Worm (Caenorhabditis elegans) whole organism, midembryonic: ENCODE data around the gene fmo-2.

Experiments used
- T22C8.4 ChIP-seq: fragments of 200-800 bp; sonication (Bioruptor generic); IDR thresholded peaks from 2 replicates; pipeline ENCODE4 v1.3.6; 2022; ENCODE audit warnings: missing genetic modification characterization, missing compliant biosample characterization
- flt-1 ChIP-seq: fragments of 200-800 bp; sonication (Bioruptor generic); IDR thresholded peaks from 2 replicates; pipeline ENCODE4 v1.3.6; 2022; ENCODE audit warnings: missing genetic modification characterization, missing compliant biosample characterization
- klf-2 ChIP-seq: fragments of 200-800 bp; sonication (Bioruptor generic); conservative IDR thresholded peaks from 2 replicates; pipeline ENCODE4 v1.3.6; 2022; ENCODE audit warnings: missing genetic modification reagents, missing genetic modification characterization, missing compliant biosample characterization

ce11 chrIV:10718865-10719264 is 36.5 kb downstream of the fmo-2 start:
- no peak for TF ChIP-seq T22C8.4 (GFP tag; lab: Robert Waterston, UW)
- TF ChIP-seq flt-1, result no peak
- no peak for TF ChIP-seq klf-2 (GFP tag; lab: Robert Waterston, UW)
